Fruit fly (Drosophila melanogaster) whole organism, larva: ENCODE data around the gene Dok.
A peak's percentile ranks its signal among the peaks of the same experiment; 100 is the strongest.

Experiments used
- noc ChIP-seq: fragments of 200-800 bp; sonication (Bioruptor generic); optimal IDR thresholded peaks from 3 replicates; lab custom pipeline; 2019; ENCODE audit warnings: missing biosample characterization, mild to moderate bottlenecking, missing genetic modification characterization, moderate library complexity

Gene Dok

dm6 chrX:7317214-7318210 is 6.5 kb upstream of the Dok start:
- peak; percentile 52 for TF ChIP-seq noc (tag; lab: Kevin White, UChicago)

dm6 chrX:7318464-7318863 is 5.5 kb upstream of the Dok start:
- no peak for TF ChIP-seq noc (tag; lab: Kevin White, UChicago)

- no peak for TF ChIP-seq noc (tag; lab: Kevin White, UChicago)
Measured at dm6 chrX:7319053-7319702, 4.8 kb upstream of the Dok start.

- TF ChIP-seq noc (tag; lab: Kevin White, UChicago) = no peak
Measured at dm6 chrX:7319703-7320088, 4.3 kb upstream of the Dok start.

dm6 chrX:7320455-7321224 is 3.4 kb upstream of the Dok start:
- TF ChIP-seq noc (tag; lab: Kevin White, UChicago) = no peak

- TF ChIP-seq noc (tag; lab: Kevin White, UChicago) = no peak
Measured at dm6 chrX:7321829-7322228, 2.2 kb upstream of the Dok start.

- TF ChIP-seq noc (tag; lab: Kevin White, UChicago) = peak; percentile 92
Measured at dm6 chrX:7324816-7325246, 817 bp downstream of the Dok start.

dm6 chrX:7328746-7329145 is 4.7 kb downstream of the Dok start, which contains the start of gene Acsf3:
Gene Acsf3, plus strand, starts transcription at chrX:7329046.
- TF ChIP-seq noc (tag; lab: Kevin White, UChicago) = no peak

- TF ChIP-seq noc (tag; lab: Kevin White, UChicago) = no peak
Measured at dm6 chrX:7332091-7332490, 8.1 kb downstream of the Dok start, which contains the start of gene CG42780. Gene CG42780, minus strand, starts transcription at chrX:7332191.

dm6 chrX:7332493-7332892 is 8.5 kb downstream of the Dok start:
- TF ChIP-seq noc (tag; lab: Kevin White, UChicago) = no peak

dm6 chrX:7333298-7333743 is 9.3 kb downstream of the Dok start:
- no peak for TF ChIP-seq noc (tag; lab: Kevin White, UChicago)

dm6 chrX:7333858-7334800 is 10.1 kb downstream of the Dok start:
- TF ChIP-seq noc (tag; lab: Kevin White, UChicago) = peak; percentile 18

dm6 chrX:7334801-7335176 is 10.8 kb downstream of the Dok start:
- TF ChIP-seq noc (tag; lab: Kevin White, UChicago) = no peak

dm6 chrX:7335524-7335991 is 11.5 kb downstream of the Dok start:
- TF ChIP-seq noc (tag; lab: Kevin White, UChicago) = no peak
